Fruit fly (Drosophila melanogaster): ENCODE measurements around the gene CG5958.

CG5958 gene

dm6 chr2L:7410609-7411008 lies 22.7 kb downstream of the CG5958 start, which contains the start of gene CG15818:
Gene CG15818, plus strand, starts transcription at chr2L:7410909.
- TF ChIP-seq HLH4C (GFP tag; IDR thresholded peaks at IDR 0.05; ENCODE audit: partially characterized antibody) (no peak), run (tag; optimal IDR thresholded peaks at IDR 0.05) (no peak), wdn (GFP tag; IDR thresholded peaks at IDR 0.05) (no peak), ind (GFP tag; optimal IDR thresholded peaks at IDR 0.05) (no peak), CG9817 (tag; optimal IDR thresholded peaks at IDR 0.05) (no peak), HmgZ (tag; optimal IDR thresholded peaks at IDR 0.05) (no peak)

dm6 chr2L:7409602-7410001 lies 23.7 kb downstream of the CG5958 start, which contains the start of gene CG5181:
Gene CG5181, minus strand, starts transcription at chr2L:7409809.
- TF ChIP-seq emc (GFP tag; optimal IDR thresholded peaks at IDR 0.05) = no peak
- TF ChIP-seq peb (GFP tag; IDR thresholded peaks at IDR 0.05) = no peak
- no peak for TF ChIP-seq rib (GFP tag; IDR thresholded peaks at IDR 0.05)
- TF ChIP-seq CG13287 (GFP tag; IDR thresholded peaks at IDR 0.05; ENCODE audit: partially characterized antibody) = peak; percentile 32; the same call in 1 of the 2 replicates
- no peak for TF ChIP-seq CG13894 (tag; optimal IDR thresholded peaks at IDR 0.05)
- peak; percentile 34 for TF ChIP-seq CG4617 (GFP tag; optimal IDR thresholded peaks at IDR 0.05; ENCODE audit: borderline replicate concordance)
- peak; percentile 49 for TF ChIP-seq CG9797 (GFP tag; optimal IDR thresholded peaks at IDR 0.05)
- no peak for TF ChIP-seq fd102C (GFP tag; optimal IDR thresholded peaks at IDR 0.05)
- TF ChIP-seq BEAF-32 (GFP tag; optimal IDR thresholded peaks at IDR 0.05) = peak; percentile 10
- no peak for TF ChIP-seq CG4820 (GFP tag; optimal IDR thresholded peaks at IDR 0.05)
- no peak for TF ChIP-seq CG5180 (GFP tag; optimal IDR thresholded peaks at IDR 0.05)
- no peak for TF ChIP-seq CG9609 (GFP tag; optimal IDR thresholded peaks at IDR 0.05)
- TF ChIP-seq MBD-R2 (GFP tag; IDR thresholded peaks at IDR 0.05) = peak; percentile 80
- TF ChIP-seq lola (GFP tag; optimal IDR thresholded peaks at IDR 0.05) = no peak
- peak; percentile 37 for TF ChIP-seq CG30020 (tag; optimal IDR thresholded peaks at IDR 0.05)
- no peak for TF ChIP-seq vfl (GFP tag; optimal IDR thresholded peaks at IDR 0.05)
- no peak for TF ChIP-seq CG17568 (GFP tag; optimal IDR thresholded peaks at IDR 0.05)
- peak; percentile 1 for TF ChIP-seq CG2712 (tag; optimal IDR thresholded peaks at IDR 0.05)
- peak; percentile 32 for TF ChIP-seq CG11504 (tag; optimal IDR thresholded peaks at IDR 0.05)
- TF ChIP-seq pfk (GFP tag; optimal IDR thresholded peaks at IDR 0.05) = peak; percentile 50
- peak; percentile 69 for TF ChIP-seq row (GFP tag; IDR thresholded peaks at IDR 0.05)
- TF ChIP-seq gfzf (GFP tag; optimal IDR thresholded peaks at IDR 0.05) = peak; percentile 63
- no peak for TF ChIP-seq CG7745 (tag; optimal IDR thresholded peaks at IDR 0.05)
- TF ChIP-seq CG14710 (tag; optimal IDR thresholded peaks at IDR 0.05) = peak; percentile 21
- no peak for TF ChIP-seq CG12236 (GFP tag; optimal IDR thresholded peaks at IDR 0.05)
- TF ChIP-seq gt (GFP tag; IDR thresholded peaks at IDR 0.05) = no peak
- peak; percentile 46 for TF ChIP-seq pzg (GFP tag; optimal IDR thresholded peaks at IDR 0.05)
- TF ChIP-seq Dp (GFP tag; optimal IDR thresholded peaks at IDR 0.05) = peak; percentile 18
- TF ChIP-seq otp (GFP tag; IDR thresholded peaks at IDR 0.05) = no peak
- TF ChIP-seq MESR4 (GFP tag; optimal IDR thresholded peaks at IDR 0.05) = peak; percentile 25
- no peak for TF ChIP-seq sd (tag; optimal IDR thresholded peaks at IDR 0.05)
- TF ChIP-seq gce (GFP tag; IDR thresholded peaks at IDR 0.05) = no peak
- no peak for TF ChIP-seq ato (GFP tag; IDR thresholded peaks at IDR 0.05; ENCODE audit: partially characterized antibody)
- TF ChIP-seq trem (tag; optimal IDR thresholded peaks at IDR 0.05) = peak; percentile 35
- TF ChIP-seq stwl (tag; optimal IDR thresholded peaks at IDR 0.05) = peak; percentile 86
